Worm (Caenorhabditis elegans) whole organism, mixed stage, embryonic: ENCODE results near the gene srt-47.
A peak's percentile ranks its signal among the peaks of the same experiment; 100 is the strongest.

Experiments
- M03D4.4 ChIP-seq: sonication (generic microtip); optimal IDR thresholded peaks from 2 replicates; lab custom pipeline; 2017; ENCODE audit warnings: mild to moderate bottlenecking, missing genetic modification characterization, missing compliant biosample characterization
- blmp-1 ChIP-seq: fragments of 150-350 bp; optimal IDR thresholded peaks from 2 replicates; lab custom pipeline; 2014; ENCODE audit warnings: missing biosample characterization, missing genetic modification characterization
- ceh-43 ChIP-seq: fragments of 200-800 bp; sonication (Bioruptor generic); optimal IDR thresholded peaks from 2 replicates; lab custom pipeline; 2018; ENCODE audit warnings: mild to moderate bottlenecking, missing genetic modification characterization, moderate library complexity, missing compliant biosample characterization
- ceh-83 ChIP-seq: fragments of 200-800 bp; sonication (Bioruptor generic); optimal IDR thresholded peaks from 2 replicates; lab custom pipeline; 2018; ENCODE audit warnings: mild to moderate bottlenecking, missing genetic modification characterization, missing compliant biosample characterization
- ces-1 ChIP-seq: fragments of 150-350 bp; optimal IDR thresholded peaks from 2 replicates; lab custom pipeline; 2014; ENCODE audit warnings: missing biosample characterization, missing genetic modification reagents, missing genetic modification characterization
- cnd-1 ChIP-seq: fragments of 200-800 bp; sonication (Bioruptor generic); optimal IDR thresholded peaks from 2 replicates; lab custom pipeline; 2018; ENCODE audit warnings: mild to moderate bottlenecking, missing genetic modification characterization, missing compliant biosample characterization
- elt-1 ChIP-seq: sonication (generic microtip); optimal IDR thresholded peaks from 2 replicates; lab custom pipeline; 2017; ENCODE audit warnings: missing genetic modification characterization, mild to moderate bottlenecking, missing compliant biosample characterization, antibody characterized with exemption, moderate library complexity, borderline replicate concordance; ENCODE audit not compliant: insufficient read depth
- elt-3 ChIP-seq: fragments of 150-350 bp; optimal IDR thresholded peaks from 2 replicates; lab custom pipeline; 2014; ENCODE audit warnings: missing biosample characterization, missing genetic modification characterization
- flh-1 ChIP-seq: fragments of 200-800 bp; sonication (Bioruptor generic); optimal IDR thresholded peaks from 2 replicates; lab custom pipeline; 2018; ENCODE audit warnings: mild to moderate bottlenecking, missing genetic modification characterization, moderate library complexity, missing compliant biosample characterization
- ham-2 ChIP-seq: fragments of 200-800 bp; sonication (Bioruptor generic); optimal IDR thresholded peaks from 2 replicates; lab custom pipeline; 2018; ENCODE audit warnings: mild to moderate bottlenecking, missing genetic modification characterization, missing compliant biosample characterization
- hlh-1 ChIP-seq: fragments of 150-350 bp; optimal IDR thresholded peaks from 2 replicates; lab custom pipeline; 2014; ENCODE audit warnings: missing biosample characterization, missing genetic modification reagents, missing genetic modification characterization
- lin-13 ChIP-seq: fragments of 150-350 bp; optimal IDR thresholded peaks from 2 replicates; lab custom pipeline; 2014; ENCODE audit warnings: missing biosample characterization, missing genetic modification characterization
- lsy-2 ChIP-seq: fragments of 150-350 bp; optimal IDR thresholded peaks from 2 replicates; lab custom pipeline; 2014; ENCODE audit warnings: missing biosample characterization, missing genetic modification characterization
- mab-5 ChIP-seq: fragments of 150-350 bp; optimal IDR thresholded peaks from 2 replicates; lab custom pipeline; 2014; ENCODE audit warnings: missing biosample characterization, missing genetic modification characterization
- mep-1 ChIP-seq: fragments of 150-350 bp; optimal IDR thresholded peaks from 2 replicates; lab custom pipeline; 2017; ENCODE audit warnings: missing biosample characterization, missing genetic modification reagents, missing genetic modification characterization, inconsistent platforms
- mls-2 ChIP-seq: sonication (generic microtip); optimal IDR thresholded peaks from 2 replicates; lab custom pipeline; 2016; ENCODE audit warnings: mild to moderate bottlenecking, missing genetic modification characterization, moderate library complexity, missing compliant biosample characterization
- nhr-12 ChIP-seq: fragments of 150-350 bp; optimal IDR thresholded peaks from 2 replicates; lab custom pipeline; 2014; ENCODE audit warnings: missing biosample characterization, missing genetic modification characterization
- nhr-2 ChIP-seq: fragments of 150-350 bp; optimal IDR thresholded peaks from 2 replicates; lab custom pipeline; 2014; ENCODE audit warnings: missing biosample characterization, missing genetic modification characterization
- nhr-237 ChIP-seq: fragments of 150-350 bp; optimal IDR thresholded peaks from 2 replicates; lab custom pipeline; 2014; ENCODE audit warnings: missing biosample characterization, missing genetic modification characterization
- nhr-28 ChIP-seq: fragments of 150-350 bp; optimal IDR thresholded peaks from 2 replicates; lab custom pipeline; 2014; ENCODE audit warnings: missing biosample characterization, missing genetic modification characterization
- nhr-76 ChIP-seq: sonication (generic microtip); optimal IDR thresholded peaks from 2 replicates; lab custom pipeline; 2017; ENCODE audit warnings: missing biosample characterization, missing genetic modification characterization
- pha-4 ChIP-seq: fragments of 150-350 bp; optimal IDR thresholded peaks from 2 replicates; lab custom pipeline; 2018; ENCODE audit warnings: missing biosample characterization, missing genetic modification reagents, missing genetic modification characterization
- sem-2 ChIP-seq: fragments of 200-800 bp; sonication (Bioruptor generic); optimal IDR thresholded peaks from 2 replicates; lab custom pipeline; 2018; ENCODE audit warnings: mild to moderate bottlenecking, missing genetic modification characterization, missing compliant biosample characterization
- snpc-4 ChIP-seq: fragments of 150-350 bp; optimal IDR thresholded peaks from 2 replicates; lab custom pipeline; 2014; ENCODE audit warnings: missing biosample characterization, missing genetic modification characterization
- sptf-1 ChIP-seq: sonication (generic microtip); optimal IDR thresholded peaks from 2 replicates; lab custom pipeline; 2017; ENCODE audit warnings: mild to moderate bottlenecking, missing genetic modification characterization, moderate library complexity, missing compliant biosample characterization
- tbx-8 ChIP-seq: fragments of 200-800 bp; sonication (Bioruptor generic); optimal IDR thresholded peaks from 2 replicates; lab custom pipeline; 2018; ENCODE audit warnings: mild to moderate bottlenecking, missing genetic modification characterization, moderate library complexity, missing compliant biosample characterization
- unc-120 ChIP-seq: sonication (generic microtip); optimal IDR thresholded peaks from 2 replicates; lab custom pipeline; 2017; ENCODE audit warnings: missing genetic modification characterization, missing compliant biosample characterization; ENCODE audit not compliant: poor library complexity, severe bottlenecking
- unc-39 ChIP-seq: fragments of 150-350 bp; optimal IDR thresholded peaks from 2 replicates; lab custom pipeline; 2014; ENCODE audit warnings: missing biosample characterization, missing genetic modification characterization
- unc-62 ChIP-seq: fragments of 150-350 bp; optimal IDR thresholded peaks from 2 replicates; lab custom pipeline; 2014; ENCODE audit warnings: missing biosample characterization, missing genetic modification reagents, missing genetic modification characterization
- zip-8 ChIP-seq: fragments of 150-350 bp; optimal IDR thresholded peaks from 2 replicates; lab custom pipeline; 2014; ENCODE audit warnings: missing biosample characterization, missing genetic modification characterization
- ztf-11 ChIP-seq: fragments of 150-350 bp; optimal IDR thresholded peaks from 2 replicates; lab custom pipeline; 2014; ENCODE audit warnings: missing biosample characterization, missing genetic modification characterization

The srt-47 gene

DNA sequence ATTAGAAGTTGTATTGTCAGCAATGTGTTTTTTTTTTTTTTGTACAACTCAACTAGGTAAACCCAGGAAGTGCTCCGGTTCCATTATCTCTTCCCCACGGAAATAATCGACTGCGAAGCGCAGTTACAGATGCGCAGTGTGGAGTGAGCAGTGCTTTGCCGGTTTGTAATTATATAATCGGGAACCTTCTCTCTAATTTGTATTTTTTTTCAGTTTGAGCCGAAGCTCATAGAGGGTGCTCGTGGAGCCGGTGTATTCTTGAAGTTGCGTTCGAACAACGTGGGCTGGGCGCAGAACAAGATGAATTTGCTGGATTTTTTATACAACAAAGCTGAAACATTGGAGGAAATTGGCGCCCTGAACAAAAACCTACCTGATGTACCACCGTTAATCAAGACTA is 4.8 kb upstream of the srt-47 start, which contains the start of gene Y41E3.13:
Gene Y41E3.13 (plus strand): TSS at position 301 of the 400 bp plus-strand sequence.
- no peak for TF ChIP-seq M03D4.4 (tag; lab: Kevin White, UChicago)
- TF ChIP-seq mep-1 (tag; lab: Kevin White, UChicago), result no peak
- no peak for TF ChIP-seq nhr-2 (tag; lab: Kevin White, UChicago)
- no peak for TF ChIP-seq snpc-4 (tag; lab: Kevin White, UChicago)
- no peak for TF ChIP-seq unc-39
- TF ChIP-seq mls-2, result no peak
- TF ChIP-seq nhr-76, result no peak
- TF ChIP-seq mab-5, result no peak
- no peak for TF ChIP-seq zip-8 (tag; lab: Kevin White, UChicago)
- no peak for TF ChIP-seq hlh-1
- no peak for TF ChIP-seq nhr-28 (tag; lab: Kevin White, UChicago)
- TF ChIP-seq flh-1 (GFP tag; lab: Kevin White, UChicago), result no peak
- no peak for TF ChIP-seq ztf-11
- no peak for TF ChIP-seq ceh-43 (GFP tag; lab: Kevin White, UChicago)
- no peak for TF ChIP-seq sptf-1

DNA sequence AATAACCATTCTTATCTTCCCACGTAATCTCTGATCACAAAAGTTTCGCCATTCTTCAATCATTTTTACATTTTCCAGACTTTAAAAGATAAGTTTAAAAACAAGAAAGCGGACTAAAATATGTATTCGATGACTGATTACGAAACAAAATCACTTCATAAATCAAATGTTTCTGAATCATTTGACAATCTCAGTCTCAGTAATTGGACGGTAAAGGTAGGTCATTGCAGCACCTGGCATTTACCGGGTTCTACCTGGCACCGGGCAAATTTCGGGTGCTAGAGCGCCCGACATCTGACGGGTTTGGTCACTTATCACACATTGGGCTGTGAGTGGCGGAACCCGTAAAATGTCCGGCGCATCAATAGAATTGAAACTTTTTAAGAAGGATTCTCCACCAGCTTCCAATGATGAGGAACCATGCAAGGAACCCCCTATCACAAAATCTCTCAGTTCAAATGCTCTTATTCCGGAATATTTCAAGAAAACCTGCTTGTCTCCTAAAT is 3.0 kb upstream of the srt-47 start, which contains the start of gene Y41E3.19:
Gene Y41E3.19 (plus strand): TSS at position 51 of the 506 bp plus-strand sequence.
- TF ChIP-seq unc-120, result no peak
- no peak for TF ChIP-seq nhr-237 (tag; lab: Kevin White, UChicago)
- TF ChIP-seq zip-8 (tag; lab: Kevin White, UChicago), result no peak
- no peak for TF ChIP-seq sem-2 (GFP tag; lab: Kevin White, UChicago)
- no peak for TF ChIP-seq cnd-1
- TF ChIP-seq unc-62, result no peak
- no peak for TF ChIP-seq tbx-8

DNA sequence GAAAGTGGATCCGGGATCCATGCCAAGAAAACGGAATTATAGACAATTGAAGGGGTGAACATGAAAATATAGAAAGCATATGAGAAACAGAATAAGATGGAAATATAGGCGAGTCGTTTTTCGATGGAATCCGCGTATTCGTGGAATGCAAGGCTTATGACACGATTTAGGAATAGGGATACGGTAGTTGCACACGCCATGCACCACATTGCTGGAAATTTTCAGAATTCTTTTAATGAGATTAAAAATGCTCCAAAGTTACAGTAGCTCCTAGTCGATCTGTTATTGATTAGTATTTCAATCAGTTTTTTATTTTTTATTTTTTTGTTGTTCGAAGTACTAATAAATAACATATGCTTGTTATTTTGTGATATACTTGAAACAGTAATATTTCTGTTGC is 2.1 kb downstream of the srt-47 start:
- TF ChIP-seq ceh-83 (GFP tag; lab: Kevin White, UChicago) (no peak), ces-1 (GFP tag; lab: Kevin White, UChicago) (no peak), elt-1 (tag; lab: Kevin White, UChicago) (no peak), ham-2 (no peak), nhr-28 (tag; lab: Kevin White, UChicago) (no peak), nhr-12 (tag; lab: Kevin White, UChicago) (no peak), mls-2 (no peak), zip-8 (tag; lab: Kevin White, UChicago) (no peak), nhr-2 (tag; lab: Kevin White, UChicago) (no peak), unc-62 (no peak), pha-4 (tag; lab: Kevin White, UChicago) (no peak), nhr-76 (no peak), lsy-2 (tag; lab: Kevin White, UChicago) (no peak), sptf-1 (no peak)

DNA sequence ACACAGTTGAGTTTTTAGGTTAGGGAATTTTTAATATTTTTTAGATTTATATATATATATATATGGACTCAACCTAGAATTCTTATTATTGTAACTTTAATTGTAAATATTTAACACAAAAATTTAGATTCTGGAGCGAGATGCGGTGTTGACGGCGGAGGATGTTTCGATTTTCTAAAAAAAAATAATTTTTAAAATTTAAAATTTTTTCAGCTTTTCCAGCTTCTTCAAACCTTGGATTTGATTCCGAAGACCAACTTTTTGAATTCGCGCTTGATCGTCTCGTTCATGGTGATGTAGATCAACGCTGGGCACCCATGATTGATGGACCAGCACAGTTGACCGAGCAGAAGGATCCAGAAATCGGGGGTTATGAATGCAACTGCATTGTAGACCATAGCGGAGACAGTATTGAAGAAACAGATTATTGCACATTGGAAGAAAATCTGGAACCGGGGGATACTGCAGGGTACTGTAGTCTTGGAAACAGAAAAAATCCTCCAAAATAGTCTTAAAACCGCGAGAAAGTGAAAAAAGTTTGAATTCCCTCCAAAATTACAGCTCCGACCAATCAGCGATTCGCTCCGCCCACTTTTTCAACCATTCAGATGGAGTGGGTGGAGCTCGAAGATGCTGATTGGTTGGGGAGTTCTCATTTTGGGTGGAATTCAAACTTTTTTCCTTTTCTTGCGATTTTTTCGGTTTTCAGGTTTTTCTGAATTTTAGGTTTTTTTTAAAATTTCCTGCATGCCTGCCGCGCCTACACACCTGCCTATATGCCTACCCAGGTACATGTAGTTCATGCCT is 3.7 kb downstream of the srt-47 start:
- peak; percentile 13 for TF ChIP-seq tbx-8
- no peak for TF ChIP-seq elt-3
- TF ChIP-seq mls-2, result no peak
- TF ChIP-seq lin-13, result no peak
- TF ChIP-seq blmp-1 (tag; lab: Kevin White, UChicago), result no peak

DNA sequence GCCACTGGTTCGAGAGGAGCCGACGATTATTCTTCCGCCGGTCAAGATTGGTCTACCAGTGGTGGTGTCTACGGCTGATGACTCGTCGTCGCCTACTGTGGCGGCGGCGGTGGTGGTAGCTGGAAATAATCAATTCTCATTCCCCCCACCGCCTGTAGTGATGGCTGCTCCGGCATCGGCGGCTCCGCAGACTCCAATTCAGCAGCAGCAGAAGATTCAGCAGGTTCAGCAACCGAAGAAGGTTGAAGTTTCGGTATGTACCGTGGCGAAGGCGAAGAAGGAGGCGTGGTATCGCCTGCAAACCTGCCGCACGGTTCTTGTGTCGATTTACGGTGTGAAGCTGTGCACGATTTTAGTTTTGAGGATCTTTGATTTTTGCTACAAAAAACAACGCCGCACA is 7.0 kb downstream of the srt-47 start:
- TF ChIP-seq mep-1 (tag; lab: Kevin White, UChicago) (no peak), ceh-43 (GFP tag; lab: Kevin White, UChicago) (no peak), ceh-83 (GFP tag; lab: Kevin White, UChicago) (no peak), nhr-76 (no peak)
